Fruit fly (Drosophila melanogaster): ENCODE measurements around the gene Alg10.
A peak's percentile ranks its signal among the peaks of the same experiment; 100 is the strongest.

Gene Alg10

dm6 chr3L:11205608-11206336 is 41.0 kb downstream of the Alg10 start, which contains the start of gene Plod (continued):
- peak; percentile 28 for TF ChIP-seq CrebB (tag; optimal IDR thresholded peaks at IDR 0.05)
- TF ChIP-seq Nf-YA (GFP tag; IDR thresholded peaks at IDR 0.05), result no peak; the same call in 1 of the 2 replicates
- no peak for TF ChIP-seq CG6813 (GFP tag; optimal IDR thresholded peaks at IDR 0.05)
- TF ChIP-seq fu2 (GFP tag; optimal IDR thresholded peaks at IDR 0.05), result peak; percentile 13
- no peak for TF ChIP-seq shn (GFP tag; optimal IDR thresholded peaks at IDR 0.05)
- TF ChIP-seq Fer2 (tag; optimal IDR thresholded peaks at IDR 0.05), result no peak
- TF ChIP-seq crp (GFP tag; optimal IDR thresholded peaks at IDR 0.05), result peak; percentile 88 to 98
- TF ChIP-seq pb (GFP tag; optimal IDR thresholded peaks at IDR 0.05), result no peak
- no peak; the same call in 1 of the 2 replicates for TF ChIP-seq lmd (GFP tag; IDR thresholded peaks at IDR 0.05)
- peak; percentile 56 for TF ChIP-seq vfl (GFP tag; optimal IDR thresholded peaks at IDR 0.05)
- 0 out of 2 replicates have a peak, but pooled peaks have one; percentile 16 for TF ChIP-seq CG31224 (GFP tag; IDR thresholded peaks at IDR 0.05)
- peak; percentile 65; the same call in 1 of the 2 replicates for TF ChIP-seq bbx (GFP tag; IDR thresholded peaks at IDR 0.05; ENCODE audit: partially characterized antibody)
- TF ChIP-seq croc (GFP tag; conservative IDR thresholded peaks at IDR 0.05), result no peak
- TF ChIP-seq crol (GFP tag; IDR thresholded peaks at IDR 0.05), result no peak
- no peak for TF ChIP-seq CG5953 (GFP tag; IDR thresholded peaks at IDR 0.05)
- peak; percentile 17 for TF ChIP-seq HLHmδ (GFP tag; optimal IDR thresholded peaks at IDR 0.05)
- peak; percentile 70 for TF ChIP-seq Ets97D (GFP tag; optimal IDR thresholded peaks at IDR 0.05)
- TF ChIP-seq trem (tag; optimal IDR thresholded peaks at IDR 0.05), result peak; percentile 29
- peak; percentile 6 for TF ChIP-seq CG6254 (GFP tag; optimal IDR thresholded peaks at IDR 0.05)
- no peak for TF ChIP-seq CG12744 (GFP tag; optimal IDR thresholded peaks at IDR 0.05)
- TF ChIP-seq CG13624 (GFP tag; optimal IDR thresholded peaks at IDR 0.05), result peak; percentile 67
- TF ChIP-seq vnd (GFP tag; IDR thresholded peaks at IDR 0.05; ENCODE audit: partially characterized antibody), result no peak

DNA sequence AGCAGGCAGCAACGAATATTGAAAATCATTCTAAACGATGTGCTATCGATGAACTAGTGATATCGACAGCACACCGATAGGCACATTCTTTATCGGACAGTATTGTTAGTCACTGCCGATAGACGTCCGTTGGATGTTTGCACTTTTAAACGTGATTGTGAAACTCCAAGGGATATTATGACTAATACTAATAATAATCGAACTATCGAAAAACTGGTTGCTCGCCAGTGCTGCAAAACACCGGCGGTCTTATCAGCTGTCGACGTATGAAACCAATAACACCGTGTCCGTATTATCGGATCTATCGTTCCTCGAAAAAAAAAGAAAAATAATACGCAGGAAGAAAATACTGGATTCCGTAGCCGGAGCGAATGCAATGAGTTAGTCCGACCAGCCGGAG is 45.7 kb downstream of the Alg10 start, which contains the start of the genes Ube3a and CG7600:
Ube3a (minus strand) TSS at position 67 of the 400 bp plus-strand sequence.
CG7600 (plus strand) TSS at position 270 of the 400 bp plus-strand sequence.
- TF ChIP-seq ac (GFP tag; optimal IDR thresholded peaks at IDR 0.05) (peak; percentile 3), Atf3 (GFP tag; optimal IDR thresholded peaks at IDR 0.05) (peak; percentile 48), ap (GFP tag; IDR thresholded peaks at IDR 0.05) (no peak), chn (GFP tag; optimal IDR thresholded peaks at IDR 0.05) (no peak), Dip2 (GFP tag; IDR thresholded peaks at IDR 0.05) (no peak), CG31365 (tag; optimal IDR thresholded peaks at IDR 0.05) (no peak), peb (GFP tag; IDR thresholded peaks at IDR 0.05) (no peak), danr (GFP tag; IDR thresholded peaks at IDR 0.05) (no peak), CG7963 (GFP tag; IDR thresholded peaks at IDR 0.05; ENCODE audit: partially characterized antibody) (peak; percentile 100), CG8944 (GFP tag; optimal IDR thresholded peaks at IDR 0.05) (no peak), CG18476 (GFP tag; optimal IDR thresholded peaks at IDR 0.05) (no peak), CG12236 (GFP tag; optimal IDR thresholded peaks at IDR 0.05) (no peak), Bdp1 (GFP tag; optimal IDR thresholded peaks at IDR 0.05) (no peak), CG1603 (tag; optimal IDR thresholded peaks at IDR 0.05) (peak; percentile 84), zen2 (GFP tag; IDR thresholded peaks at IDR 0.05; ENCODE audit: partially characterized antibody) (peak; percentile 100), Spps (tag; optimal IDR thresholded peaks at IDR 0.05) (no peak), CG34422 (GFP tag; IDR thresholded peaks at IDR 0.05) (no peak), lab (GFP tag; optimal IDR thresholded peaks at IDR 0.05) (peak; percentile 65), CG12744 (GFP tag; optimal IDR thresholded peaks at IDR 0.05) (peak; percentile 32), CG10366 (GFP tag; IDR thresholded peaks at IDR 0.05) (no peak), CG8089 (GFP tag; optimal IDR thresholded peaks at IDR 0.05) (no peak), Hmr (GFP tag; optimal IDR thresholded peaks at IDR 0.05) (peak; percentile 67), dm (GFP tag; optimal IDR thresholded peaks at IDR 0.05) (peak; percentile 81), CG12219 (GFP tag; optimal IDR thresholded peaks at IDR 0.05) (no peak), CG4360 (GFP tag; IDR thresholded peaks at IDR 0.05) (no peak), ro (GFP tag; IDR thresholded peaks at IDR 0.05) (no peak), B-H2 (GFP tag; optimal IDR thresholded peaks at IDR 0.05) (peak; percentile 90), kay (GFP tag; optimal IDR thresholded peaks at IDR 0.05) (peak; percentile 99), BtbVII (GFP tag; optimal IDR thresholded peaks at IDR 0.05) (peak; percentile 4), Fer2 (tag; optimal IDR thresholded peaks at IDR 0.05) (no peak)

All from whole organism, embryonic.